Worm (Caenorhabditis elegans) whole organism, L1 larva: ENCODE results near the gene smap-1.
A peak's percentile ranks its signal among the peaks of the same experiment; 100 is the strongest.

ENCODE experiments used
- aha-1 ChIP-seq: fragments of 150-350 bp; optimal IDR thresholded peaks from 2 replicates; lab custom pipeline; 2014; ENCODE audit warnings: missing biosample characterization, missing genetic modification characterization
- dsc-1 ChIP-seq: sonication (generic microtip); optimal IDR thresholded peaks from 2 replicates; lab custom pipeline; 2016; ENCODE audit warnings: mild to moderate bottlenecking, missing genetic modification characterization, missing compliant biosample characterization
- elt-3 ChIP-seq, 6 experiments: fragments of 150-350 bp in 1 of 6; sonication (generic microtip); optimal IDR thresholded peaks; 2 replicates each; lab custom pipeline; 2017 to 2018; ENCODE audit warnings: missing biosample characterization in 6 of 6, missing genetic modification characterization in 6 of 6, inconsistent platforms in 1 of 6
- fos-1 ChIP-seq: fragments of 150-350 bp; optimal IDR thresholded peaks from 2 replicates; lab custom pipeline; 2014; ENCODE audit warnings: missing biosample characterization, missing genetic modification characterization
- nhr-237 ChIP-seq: fragments of 150-350 bp; optimal IDR thresholded peaks from 2 replicates; lab custom pipeline; 2014; ENCODE audit warnings: missing biosample characterization, missing genetic modification characterization
- nhr-90 ChIP-seq: sonication (generic microtip); optimal IDR thresholded peaks from 2 replicates; lab custom pipeline; 2016; ENCODE audit warnings: mild to moderate bottlenecking, missing genetic modification characterization, missing compliant biosample characterization; ENCODE audit not compliant: poor library complexity
- pqm-1 ChIP-seq: sonication (generic microtip); optimal IDR thresholded peaks from 3 replicates; lab custom pipeline; 2017; ENCODE audit warnings: missing biosample characterization, missing genetic modification characterization
- rnt-1 ChIP-seq: sonication (generic microtip); optimal IDR thresholded peaks from 2 replicates; lab custom pipeline; 2016; ENCODE audit warnings: mild to moderate bottlenecking, missing genetic modification characterization, moderate library complexity, missing compliant biosample characterization
- skn-1 ChIP-seq: fragments of 150-350 bp; optimal IDR thresholded peaks from 2 replicates; lab custom pipeline; 2014; ENCODE audit warnings: missing biosample characterization, missing genetic modification characterization
- tbx-2 ChIP-seq: sonication (generic microtip); optimal IDR thresholded peaks from 2 replicates; lab custom pipeline; 2016; ENCODE audit warnings: missing genetic modification characterization, missing compliant biosample characterization
- xbp-1 ChIP-seq: sonication (generic microtip); optimal IDR thresholded peaks from 2 replicates; lab custom pipeline; 2016; ENCODE audit warnings: missing genetic modification characterization, missing compliant biosample characterization

- TF ChIP-seq pqm-1 (tag; lab: Kevin White, UChicago) (peak; percentile 22), tbx-2 (tag; lab: Kevin White, UChicago) (peak; percentile 48), nhr-90 (tag; lab: Kevin White, UChicago) (peak; percentile 34), nhr-237 (tag; lab: Kevin White, UChicago) (no peak), fos-1 (tag; lab: Kevin White, UChicago) (peak; percentile 85), xbp-1 (tag; lab: Kevin White, UChicago) (peak; percentile 57), rnt-1 (peak; percentile 54), dsc-1 (tag; lab: Kevin White, UChicago) (no peak), skn-1 (tag; lab: Kevin White, UChicago) (peak; percentile 71), aha-1 (tag; lab: Kevin White, UChicago) (no peak), elt-3 (tag; optimal IDR thresholded peaks at IDR 0.05; lab: Kevin White, UChicago) (peak in 2 of 6 experiments; percentile 44 to 62)
Observed at ce11 chrIII:10742382-10742860, 2.8 kb upstream of the smap-1 start, which contains the start of the genes tbb-1 and rib-2.
